Fruit fly (Drosophila melanogaster) whole organism, adult: ENCODE measurements around the gene ArfGAP1.

Experiments used
- CG12768 ChIP-seq: fragments of 200-800 bp; sonication (Bioruptor generic); optimal IDR thresholded peaks from 2 replicates; lab custom pipeline; 2017; ENCODE audit warnings: missing biosample characterization, missing genetic modification characterization, mild to moderate bottlenecking, moderate library complexity, missing genetic modification reagents
- CG14711 ChIP-seq: fragments of 200-800 bp; sonication (Bioruptor generic); optimal IDR thresholded peaks from 2 replicates; lab custom pipeline; 2018; ENCODE audit warnings: missing biosample characterization, mild to moderate bottlenecking, missing genetic modification characterization, moderate library complexity
- CG5204 ChIP-seq: fragments of 200-800 bp; sonication (Bioruptor generic); optimal IDR thresholded peaks from 2 replicates; lab custom pipeline; 2016; ENCODE audit warnings: missing biosample characterization, missing genetic modification characterization
- CG7045 ChIP-seq: fragments of 200-800 bp; sonication (Bioruptor generic); optimal IDR thresholded peaks from 2 replicates; lab custom pipeline; 2017; ENCODE audit warnings: missing biosample characterization, mild to moderate bottlenecking, missing genetic modification characterization
- CG7101 ChIP-seq: fragments of 200-800 bp; sonication (Bioruptor generic); optimal IDR thresholded peaks from 2 replicates; lab custom pipeline; 2018; ENCODE audit warnings: missing biosample characterization, mild to moderate bottlenecking, missing genetic modification characterization, moderate library complexity
- Mnt ChIP-seq: fragments of 200-800 bp; sonication (Bioruptor generic); optimal IDR thresholded peaks from 2 replicates; lab custom pipeline; 2016; ENCODE audit warnings: missing biosample characterization, mild to moderate bottlenecking, missing genetic modification characterization
- cic ChIP-seq: fragments of 200-800 bp; sonication (Bioruptor generic); optimal IDR thresholded peaks from 2 replicates; lab custom pipeline; 2017; ENCODE audit warnings: missing biosample characterization, mild to moderate bottlenecking, missing genetic modification characterization, moderate library complexity
- cnc ChIP-seq, 2 experiments: fragments of >200 bp; optimal IDR thresholded peaks; 2 replicates each; lab custom pipeline; 2017
- kay ChIP-seq: fragments of 200-800 bp; sonication (Bioruptor generic); peaks from one replicate; lab custom pipeline; 2016; ENCODE audit warnings: missing biosample characterization, missing genetic modification characterization, borderline replicate concordance
- toe ChIP-seq: fragments of 200-800 bp; sonication (Bioruptor generic); optimal IDR thresholded peaks from 2 replicates; lab custom pipeline; 2016; ENCODE audit warnings: missing biosample characterization, missing genetic modification characterization

DNA sequence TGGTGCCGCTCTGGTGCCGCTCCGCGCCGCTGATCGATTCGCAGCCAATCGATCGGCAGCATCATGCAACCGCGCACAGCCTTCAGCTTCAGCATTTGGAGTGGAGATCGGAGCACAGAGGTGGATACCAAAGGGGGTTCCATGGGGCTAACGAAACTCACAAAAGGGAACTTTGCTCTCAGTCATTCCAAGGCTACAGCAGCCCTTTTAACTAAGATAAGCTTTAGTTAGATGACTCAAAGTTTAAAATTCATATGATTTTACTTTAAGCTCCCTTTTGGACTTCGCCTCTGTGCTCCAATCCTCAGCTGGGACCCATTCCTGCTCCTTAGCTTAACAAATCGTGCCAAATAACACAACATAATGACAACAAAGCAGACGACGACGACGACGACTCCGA lies 3.1 kb upstream of the ArfGAP1 start:
- TF ChIP-seq CG7045 (GFP tag; lab: Kevin White, UChicago) (no peak), CG12768 (no peak), kay (no peak), cnc (optimal IDR thresholded peaks at IDR 0.05; lab: Kevin White, UChicago) (no peak), cic (GFP tag; lab: Kevin White, UChicago) (no peak), CG14711 (tag; lab: Kevin White, UChicago) (no peak), Mnt (no peak), toe (GFP tag; lab: Kevin White, UChicago) (no peak), CG7101 (tag; lab: Kevin White, UChicago) (no peak), CG5204 (GFP tag; lab: Kevin White, UChicago) (no peak)
